Fruit fly (Drosophila melanogaster) whole organism, embryonic: Measurements from ENCODE around the gene CG15160.

Experiments
- Awh ChIP-seq: fragments of 200-800 bp; sonication (Bioruptor generic); IDR thresholded peaks from 2 replicates; pipeline ENCODE4, ENCODE4 v1.3.6; 2022; ENCODE audit warnings: missing biosample characterization, missing genetic modification characterization
- Bdp1 ChIP-seq: fragments of 200-800 bp; sonication (Bioruptor generic); optimal IDR thresholded peaks from 3 replicates; lab custom pipeline; 2016; ENCODE audit warnings: missing biosample characterization, missing genetic modification characterization
- Blimp-1 ChIP-seq: fragments of 200-800 bp; sonication (Bioruptor generic); optimal IDR thresholded peaks from 3 replicates; lab custom pipeline; 2018; ENCODE audit warnings: missing biosample characterization, missing genetic modification characterization, mild to moderate bottlenecking, moderate library complexity, missing genetic modification reagents
- CG10267 ChIP-seq: fragments of 200-800 bp; sonication (Bioruptor generic); optimal IDR thresholded peaks from 2 replicates; lab custom pipeline; 2018; ENCODE audit warnings: missing biosample characterization, mild to moderate bottlenecking, missing genetic modification characterization, moderate library complexity
- CG10366 ChIP-seq: fragments of 200-800 bp; sonication (Bioruptor generic); IDR thresholded peaks from 2 replicates; pipeline ENCODE4 v1.3.6; 2022; ENCODE audit warnings: missing biosample characterization, missing genetic modification characterization
- CG10979 ChIP-seq: fragments of 200-800 bp; sonication (Bioruptor generic); optimal IDR thresholded peaks from 2 replicates; lab custom pipeline; 2018; ENCODE audit warnings: missing biosample characterization, mild to moderate bottlenecking, missing genetic modification characterization, moderate library complexity
- CG11085 ChIP-seq: fragments of 200-800 bp; sonication (Bioruptor generic); IDR thresholded peaks from 2 replicates; pipeline ENCODE4 v1.3.6; 2022; ENCODE audit warnings: missing biosample characterization, missing genetic modification characterization
- CG14667 ChIP-seq: fragments of 200-800 bp; sonication (Bioruptor generic); IDR thresholded peaks from 2 replicates; pipeline ENCODE4 v1.3.6; 2022; ENCODE audit warnings: missing biosample characterization, missing genetic modification characterization
- CG15514 ChIP-seq: fragments of 200-800 bp; sonication (Bioruptor generic); optimal IDR thresholded peaks from 3 replicates; lab custom pipeline; 2017; ENCODE audit warnings: missing biosample characterization, missing genetic modification characterization, mild to moderate bottlenecking, moderate library complexity, missing genetic modification reagents
- CG17186 ChIP-seq: fragments of 200-800 bp; sonication (Bioruptor generic); optimal IDR thresholded peaks from 3 replicates; lab custom pipeline; 2017; ENCODE audit warnings: missing biosample characterization, missing genetic modification reagents, missing genetic modification characterization
- CG17385 ChIP-seq: fragments of 200-800 bp; sonication (Bioruptor generic); optimal IDR thresholded peaks from 3 replicates; lab custom pipeline; 2018; ENCODE audit warnings: missing biosample characterization, mild to moderate bottlenecking, missing genetic modification characterization
- CG18476 ChIP-seq: fragments of 200-800 bp; sonication (Bioruptor generic); optimal IDR thresholded peaks from 2 replicates; lab custom pipeline; 2016; ENCODE audit warnings: missing biosample characterization, mild to moderate bottlenecking, missing genetic modification characterization
- CG34376 ChIP-seq: fragments of 200-800 bp; sonication (Bioruptor generic); optimal IDR thresholded peaks from 2 replicates; lab custom pipeline; 2018; ENCODE audit warnings: missing biosample characterization, mild to moderate bottlenecking, missing genetic modification characterization
- CG4707 ChIP-seq: fragments of 200-800 bp; sonication (Bioruptor generic); optimal IDR thresholded peaks from 2 replicates; lab custom pipeline; 2018; ENCODE audit warnings: missing biosample characterization, mild to moderate bottlenecking, missing genetic modification characterization, moderate library complexity
- CG6683 ChIP-seq: fragments of 200-800 bp; sonication (Bioruptor generic); optimal IDR thresholded peaks from 2 replicates; lab custom pipeline; 2017; ENCODE audit warnings: missing biosample characterization, mild to moderate bottlenecking, missing genetic modification characterization, missing genetic modification reagents
- CG6765 ChIP-seq: fragments of 200-800 bp; sonication (Bioruptor generic); optimal IDR thresholded peaks from 3 replicates; lab custom pipeline; 2017; ENCODE audit warnings: missing biosample characterization, mild to moderate bottlenecking, missing genetic modification characterization
- CG7271 ChIP-seq: fragments of 200-800 bp; sonication (Bioruptor generic); optimal IDR thresholded peaks from 2 replicates; lab custom pipeline; 2018; ENCODE audit warnings: missing biosample characterization, mild to moderate bottlenecking, missing genetic modification characterization, moderate library complexity
- CrebB ChIP-seq: fragments of 200-800 bp; sonication (Bioruptor generic); optimal IDR thresholded peaks from 3 replicates; lab custom pipeline; 2018; ENCODE audit warnings: missing biosample characterization, mild to moderate bottlenecking, missing genetic modification characterization
- Dbx ChIP-seq: fragments of 200-800 bp; sonication (Bioruptor generic); IDR thresholded peaks from 3 replicates; pipeline ENCODE4 v1.3.6; 2022; ENCODE audit warnings: missing biosample characterization, missing genetic modification characterization
- Dip3 ChIP-seq: fragments of 200-800 bp; sonication (Bioruptor generic); optimal IDR thresholded peaks from 3 replicates; lab custom pipeline; 2016; ENCODE audit warnings: missing biosample characterization, missing genetic modification characterization
- Drgx ChIP-seq: fragments of 200-800 bp; sonication (Bioruptor generic); IDR thresholded peaks from 2 replicates; pipeline ENCODE4 v1.3.6; 2022; ENCODE audit warnings: missing biosample characterization, missing genetic modification characterization
- E2f2 ChIP-seq: fragments of 200-800 bp; sonication (Bioruptor generic); IDR thresholded peaks from 2 replicates; pipeline ENCODE4 v1.3.6; 2022; ENCODE audit warnings: missing biosample characterization, missing genetic modification characterization
- Ets97D ChIP-seq: fragments of 200-800 bp; sonication (Bioruptor generic); optimal IDR thresholded peaks from 3 replicates; lab custom pipeline; 2016; ENCODE audit warnings: missing biosample characterization, missing genetic modification characterization
- GATAe ChIP-seq: fragments of 200-800 bp; sonication (Bioruptor generic); conservative IDR thresholded peaks from 2 replicates; pipeline ENCODE4 v1.3.6; 2022; ENCODE audit warnings: missing biosample characterization, missing genetic modification characterization
- HmgD ChIP-seq: fragments of 200-800 bp; sonication (Bioruptor generic); optimal IDR thresholded peaks from 3 replicates; lab custom pipeline; 2016; ENCODE audit warnings: missing biosample characterization, missing genetic modification characterization
- Hsf ChIP-seq: fragments of 200-800 bp; sonication (Bioruptor generic); optimal IDR thresholded peaks from 3 replicates; lab custom pipeline; 2016; ENCODE audit warnings: missing biosample characterization, missing genetic modification characterization
- MESR4 ChIP-seq: fragments of 200-800 bp; sonication (Bioruptor generic); optimal IDR thresholded peaks from 2 replicates; lab custom pipeline; 2018; ENCODE audit warnings: missing biosample characterization, mild to moderate bottlenecking, missing genetic modification characterization, moderate library complexity
- Mes4 ChIP-seq: fragments of 200-800 bp; sonication (Bioruptor generic); optimal IDR thresholded peaks from 2 replicates; lab custom pipeline; 2016; ENCODE audit warnings: missing biosample characterization, missing genetic modification characterization
- Sox102F ChIP-seq: fragments of 200-800 bp; sonication (Bioruptor generic); optimal IDR thresholded peaks from 2 replicates; lab custom pipeline; 2018; ENCODE audit warnings: missing biosample characterization, mild to moderate bottlenecking, missing genetic modification characterization, moderate library complexity
- amos ChIP-seq: fragments of 200-800 bp; sonication (Bioruptor generic); IDR thresholded peaks from 2 replicates; pipeline ENCODE4 v1.3.6; 2022; ENCODE audit warnings: missing biosample characterization, missing genetic modification characterization; ENCODE audit not compliant: partially characterized antibody
- az2 ChIP-seq: fragments of 200-800 bp; sonication (Bioruptor generic); optimal IDR thresholded peaks from 3 replicates; lab custom pipeline; 2016; ENCODE audit warnings: missing biosample characterization, missing genetic modification characterization
- br ChIP-seq: fragments of >200 bp; optimal IDR thresholded peaks from 2 replicates; lab custom pipeline; 2017
- chif ChIP-seq, 2 experiments: fragments of 200-800 bp; sonication (Bioruptor generic); optimal IDR thresholded peaks; 3 replicates each; lab custom pipeline; 2016; ENCODE audit warnings: missing biosample characterization in 2 of 2, missing genetic modification characterization in 2 of 2
- dimm ChIP-seq: fragments of 200-800 bp; sonication (Bioruptor generic); IDR thresholded peaks from 2 replicates; pipeline ENCODE4 v1.3.6; 2022; ENCODE audit warnings: missing biosample characterization, missing genetic modification characterization
- fd96Cb ChIP-seq: fragments of 200-800 bp; sonication (Bioruptor generic); optimal IDR thresholded peaks from 2 replicates; lab custom pipeline; 2018; ENCODE audit warnings: missing biosample characterization, mild to moderate bottlenecking, missing genetic modification characterization, moderate library complexity
- hb ChIP-seq: fragments of 200-800 bp; sonication (Bioruptor generic); IDR thresholded peaks from 3 replicates; pipeline ENCODE4 v1.3.6; 2022; ENCODE audit warnings: missing biosample characterization, missing genetic modification characterization; ENCODE audit not compliant: partially characterized antibody
- kah ChIP-seq: fragments of 200-800 bp; sonication (Bioruptor generic); optimal IDR thresholded peaks from 2 replicates; lab custom pipeline; 2018; ENCODE audit warnings: missing biosample characterization, mild to moderate bottlenecking, missing genetic modification characterization
- lbe ChIP-seq: fragments of 200-800 bp; sonication (Bioruptor generic); optimal IDR thresholded peaks from 2 replicates; lab custom pipeline; 2016; ENCODE audit warnings: missing biosample characterization, mild to moderate bottlenecking, missing genetic modification characterization
- odd ChIP-seq: fragments of 200-800 bp; sonication (Bioruptor generic); optimal IDR thresholded peaks from 2 replicates; lab custom pipeline; 2017; ENCODE audit warnings: missing biosample characterization, mild to moderate bottlenecking, missing genetic modification characterization
- pb ChIP-seq: fragments of 200-800 bp; sonication (Bioruptor generic); optimal IDR thresholded peaks from 3 replicates; lab custom pipeline; 2016; ENCODE audit warnings: missing biosample characterization, missing genetic modification characterization
- pfk ChIP-seq: fragments of 200-800 bp; sonication (Bioruptor generic); optimal IDR thresholded peaks from 2 replicates; lab custom pipeline; 2018; ENCODE audit warnings: missing biosample characterization, mild to moderate bottlenecking, missing genetic modification characterization, moderate library complexity
- phol ChIP-seq: fragments of 200-800 bp; sonication (Bioruptor generic); optimal IDR thresholded peaks from 3 replicates; lab custom pipeline; 2018; ENCODE audit warnings: missing biosample characterization, mild to moderate bottlenecking, missing genetic modification characterization, moderate library complexity
- rib ChIP-seq: fragments of 200-800 bp; sonication (Bioruptor generic); IDR thresholded peaks from 2 replicates; pipeline ENCODE4 v1.3.6; 2022; ENCODE audit warnings: missing biosample characterization, missing genetic modification characterization
- salm ChIP-seq: fragments of 200-800 bp; sonication (Bioruptor generic); optimal IDR thresholded peaks from 2 replicates; lab custom pipeline; 2018; ENCODE audit warnings: missing biosample characterization, mild to moderate bottlenecking, missing genetic modification characterization
- schlank ChIP-seq: fragments of 200-800 bp; sonication (Bioruptor generic); optimal IDR thresholded peaks from 2 replicates; lab custom pipeline; 2018; ENCODE audit warnings: missing biosample characterization, mild to moderate bottlenecking, missing genetic modification characterization
- sens-2 ChIP-seq: fragments of 200-800 bp; sonication (Bioruptor generic); IDR thresholded peaks from 2 replicates; pipeline ENCODE4 v1.3.6; 2022; ENCODE audit warnings: missing biosample characterization, missing genetic modification characterization
- sr ChIP-seq: fragments of 200-800 bp; sonication (Bioruptor generic); IDR thresholded peaks from 3 replicates; pipeline ENCODE4 v1.3.6; 2022; ENCODE audit warnings: missing biosample characterization, missing genetic modification characterization
- stwl ChIP-seq: fragments of 200-800 bp; sonication (Bioruptor generic); optimal IDR thresholded peaks from 3 replicates; lab custom pipeline; 2018; ENCODE audit warnings: missing biosample characterization, mild to moderate bottlenecking, missing genetic modification characterization, moderate library complexity
- tna ChIP-seq: fragments of 200-800 bp; sonication (Bioruptor generic); IDR thresholded peaks from 2 replicates; pipeline ENCODE4 v1.3.6; 2022; ENCODE audit warnings: missing biosample characterization, missing genetic modification characterization; ENCODE audit not compliant: partially characterized antibody
- tx ChIP-seq: fragments of 200-800 bp; sonication (Bioruptor generic); optimal IDR thresholded peaks from 2 replicates; lab custom pipeline; 2016; ENCODE audit warnings: missing biosample characterization, missing genetic modification characterization
- usp ChIP-seq: fragments of >200 bp; optimal IDR thresholded peaks from 2 replicates; lab custom pipeline; 2017; ENCODE audit warnings: missing biosample characterization, missing genetic modification characterization

CG15160 gene

dm6 chr2L:18626987-18627386, 36.3 kb downstream of the CG15160 start (continued):
- TF ChIP-seq pb (GFP tag; lab: Kevin White, UChicago) (peak; percentile 57), CG4707 (peak; percentile 84), az2 (peak; percentile 50), CG17186 (GFP tag; lab: Kevin White, UChicago) (peak; percentile 32), CG34376 (GFP tag; lab: Kevin White, UChicago) (peak; percentile 86), CG7271 (tag; lab: Kevin White, UChicago) (peak; percentile 63), kah (GFP tag; lab: Kevin White, UChicago) (peak; percentile 56), rib (GFP tag; lab: Robert Waterston, UW) (peak; percentile 77), Dip3 (GFP tag; lab: Kevin White, UChicago) (peak; percentile 54), CG10267 (tag; lab: Kevin White, UChicago) (peak; percentile 28), CG15514 (peak; percentile 85), tna (GFP tag; lab: Robert Waterston, UW) (no peak), odd (GFP tag; lab: Kevin White, UChicago) (peak; percentile 93), schlank (tag; lab: Kevin White, UChicago) (peak; percentile 84), CG17385 (GFP tag; lab: Kevin White, UChicago) (peak; percentile 74), chif (GFP tag; optimal IDR thresholded peaks at IDR 0.05; lab: Kevin White, UChicago) (peak; percentile 73 to 77), HmgD (peak; percentile 50), GATAe (0 out of 2 replicates have a peak, but pooled peaks have one; percentile 12), CG14667 (GFP tag; lab: Robert Waterston, UW) (no peak), salm (tag; lab: Kevin White, UChicago) (peak; percentile 79), CG11085 (peak; percentile 33; the same call in 1 of the 2 replicates), lbe (GFP tag; lab: Kevin White, UChicago) (peak; percentile 85), Bdp1 (peak; percentile 82), CG10979 (tag; lab: Kevin White, UChicago) (no peak), Sox102F (peak; percentile 80), Drgx (no peak), fd96Cb (tag; lab: Kevin White, UChicago) (peak; percentile 36), Hsf (GFP tag; lab: Kevin White, UChicago) (peak; percentile 67), hb (GFP tag; lab: Robert Waterston, UW) (no peak), br (no peak), tx (GFP tag; lab: Kevin White, UChicago) (peak; percentile 32), CG6683 (GFP tag; lab: Kevin White, UChicago) (peak; percentile 80), dimm (no peak), Awh (GFP tag; lab: Robert Waterston, UW) (peak; percentile 87), E2f2 (GFP tag; lab: Robert Waterston, UW) (peak; percentile 47; the same call in 1 of the 2 replicates), sens-2 (GFP tag; lab: Robert Waterston, UW) (0 out of 2 replicates have a peak, but pooled peaks have one; percentile 10), MESR4 (GFP tag; lab: Kevin White, UChicago) (peak; percentile 9), pfk (GFP tag; lab: Kevin White, UChicago) (no peak), Dbx (GFP tag; lab: Robert Waterston, UW) (peak; percentile 81; the same call in 2 of the 3 replicates), sr (GFP tag; lab: Robert Waterston, UW) (0 out of 3 replicates have a peak, but pooled peaks have one; percentile 44), CG6765 (GFP tag; lab: Kevin White, UChicago) (peak; percentile 87), Blimp-1 (GFP tag; lab: Kevin White, UChicago) (peak; percentile 77), stwl (no peak), CrebB (tag; lab: Kevin White, UChicago) (peak; percentile 88), Ets97D (GFP tag; lab: Kevin White, UChicago) (peak; percentile 51), amos (GFP tag; lab: Robert Waterston, UW) (no peak), Mes4 (peak; percentile 91), CG18476 (peak; percentile 75), usp (no peak), phol (tag; lab: Kevin White, UChicago) (no peak), CG10366 (GFP tag; lab: Robert Waterston, UW) (peak; percentile 39; the same call in 1 of the 2 replicates)
